Fruit fly (Drosophila melanogaster) whole organism, adult: ENCODE results near the gene CG17104.

Experiments
- CG11617 ChIP-seq: fragments of 200-800 bp; sonication (Bioruptor generic); optimal IDR thresholded peaks from 2 replicates; lab custom pipeline; 2017; ENCODE audit warnings: mild to moderate bottlenecking, missing biosample characterization, missing genetic modification reagents, missing genetic modification characterization
- CG12768 ChIP-seq: fragments of 200-800 bp; sonication (Bioruptor generic); optimal IDR thresholded peaks from 2 replicates; lab custom pipeline; 2017; ENCODE audit warnings: missing biosample characterization, missing genetic modification characterization, mild to moderate bottlenecking, moderate library complexity, missing genetic modification reagents
- CG14711 ChIP-seq: fragments of 200-800 bp; sonication (Bioruptor generic); optimal IDR thresholded peaks from 2 replicates; lab custom pipeline; 2018; ENCODE audit warnings: missing biosample characterization, mild to moderate bottlenecking, missing genetic modification characterization, moderate library complexity
- CG1620 ChIP-seq: fragments of 200-800 bp; sonication (Bioruptor generic); optimal IDR thresholded peaks from 2 replicates; lab custom pipeline; 2016; ENCODE audit warnings: missing biosample characterization, missing genetic modification characterization
- CG7045 ChIP-seq: fragments of 200-800 bp; sonication (Bioruptor generic); optimal IDR thresholded peaks from 2 replicates; lab custom pipeline; 2017; ENCODE audit warnings: missing biosample characterization, mild to moderate bottlenecking, missing genetic modification characterization
- CG7101 ChIP-seq: fragments of 200-800 bp; sonication (Bioruptor generic); optimal IDR thresholded peaks from 2 replicates; lab custom pipeline; 2018; ENCODE audit warnings: missing biosample characterization, mild to moderate bottlenecking, missing genetic modification characterization, moderate library complexity
- Crg-1 ChIP-seq: fragments of 200-800 bp; sonication (Bioruptor generic); optimal IDR thresholded peaks from 2 replicates; lab custom pipeline; 2016; ENCODE audit warnings: missing biosample characterization, missing genetic modification characterization
- Hr96 ChIP-seq: fragments of 200-800 bp; sonication (Bioruptor generic); optimal IDR thresholded peaks from 2 replicates; lab custom pipeline; 2016; ENCODE audit warnings: missing biosample characterization, missing genetic modification characterization
- cnc ChIP-seq, 2 experiments: fragments of >200 bp; optimal IDR thresholded peaks; 2 replicates each; lab custom pipeline; 2017
- kay ChIP-seq: fragments of 200-800 bp; sonication (Bioruptor generic); peaks from one replicate; lab custom pipeline; 2016; ENCODE audit warnings: missing biosample characterization, missing genetic modification characterization, borderline replicate concordance
- ovo ChIP-seq: fragments of 200-800 bp; sonication (Bioruptor generic); optimal IDR thresholded peaks from 2 replicates; lab custom pipeline; 2016; ENCODE audit warnings: missing biosample characterization, missing genetic modification characterization
- toe ChIP-seq: fragments of 200-800 bp; sonication (Bioruptor generic); optimal IDR thresholded peaks from 2 replicates; lab custom pipeline; 2016; ENCODE audit warnings: missing biosample characterization, missing genetic modification characterization

DNA sequence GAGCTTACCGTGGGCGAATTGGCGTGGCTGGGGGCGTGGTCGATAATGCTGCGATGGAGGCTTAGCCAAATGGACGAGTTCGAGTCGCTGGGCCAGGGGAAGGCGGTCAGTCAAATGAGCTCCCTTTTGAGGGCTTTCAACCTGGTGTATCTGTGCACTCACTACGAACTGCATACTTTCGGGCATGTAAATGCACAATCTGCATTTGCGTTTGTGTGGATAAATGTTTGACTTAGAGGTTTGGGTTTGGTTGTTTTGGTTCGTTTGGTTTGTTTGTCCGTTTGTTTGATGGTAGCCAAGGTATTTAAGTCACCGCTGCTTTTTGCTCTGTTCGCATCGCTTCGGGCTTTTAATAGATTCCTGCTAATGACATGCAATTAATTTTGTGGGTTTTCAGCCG lies 34.2 kb downstream of the CG17104 start:
- TF ChIP-seq kay = no peak
- no peak for TF ChIP-seq cnc (optimal IDR thresholded peaks at IDR 0.05; lab: Kevin White, UChicago)
- TF ChIP-seq Hr96 (GFP tag; lab: Kevin White, UChicago) = no peak
- no peak for TF ChIP-seq Crg-1 (GFP tag; lab: Kevin White, UChicago)
- no peak for TF ChIP-seq ovo
- TF ChIP-seq toe (GFP tag; lab: Kevin White, UChicago) = no peak
- TF ChIP-seq CG12768 (GFP tag; lab: Kevin White, UChicago) = no peak
- TF ChIP-seq CG11617 (GFP tag; lab: Kevin White, UChicago) = no peak
- TF ChIP-seq CG7101 (tag; lab: Kevin White, UChicago) = no peak
- TF ChIP-seq CG14711 (tag; lab: Kevin White, UChicago) = no peak
- no peak for TF ChIP-seq CG1620 (GFP tag; lab: Kevin White, UChicago)
- TF ChIP-seq CG7045 = no peak
